Worm (Caenorhabditis elegans) whole organism, young adult: Measurements from ENCODE around the gene popl-1.
A peak's percentile ranks its signal among the peaks of the same experiment; 100 is the strongest.

Experiments used
- ama-1 ChIP-seq, 3 experiments: fragments of 150-350 bp in 1 of 3; sonication (generic microtip) in 2 of 3; optimal IDR thresholded peaks; 2 replicates each; lab custom pipeline; 2014 to 2018; ENCODE audit warnings: missing biosample characterization in 2 of 3, missing genetic modification characterization in 2 of 3, missing genetic modification reagents in 2 of 3
- ceh-40 ChIP-seq: fragments of 200-800 bp; sonication (Bioruptor generic); IDR thresholded peaks from 2 replicates; pipeline ENCODE4 v1.3.6; 2022; ENCODE audit warnings: missing genetic modification characterization, missing compliant biosample characterization
- chd-7 ChIP-seq: sonication (generic microtip); optimal IDR thresholded peaks from 2 replicates; lab custom pipeline; 2016; ENCODE audit warnings: mild to moderate bottlenecking, missing genetic modification characterization, moderate library complexity, missing compliant biosample characterization
- dox-1 ChIP-seq: fragments of 200-800 bp; sonication (Bioruptor generic); IDR thresholded peaks from 2 replicates; pipeline ENCODE4 v1.3.6; 2022; ENCODE audit warnings: missing genetic modification reagents, missing genetic modification characterization, missing compliant biosample characterization
- gei-17 ChIP-seq: fragments of 200-800 bp; sonication (Bioruptor generic); optimal IDR thresholded peaks from 2 replicates; lab custom pipeline; 2018; ENCODE audit warnings: mild to moderate bottlenecking, missing genetic modification characterization, missing compliant biosample characterization
- him-1 ChIP-seq: sonication (generic microtip); optimal IDR thresholded peaks from 2 replicates; lab custom pipeline; 2016; ENCODE audit warnings: missing genotype, missing genetic modification reagents, missing genetic modification characterization, missing compliant biosample characterization
- pha-4 ChIP-seq: fragments of 150-350 bp; sonication (generic microtip); optimal IDR thresholded peaks from 2 replicates; lab custom pipeline; 2014; ENCODE audit warnings: missing biosample characterization, missing genetic modification reagents, missing genetic modification characterization
- tbx-9 ChIP-seq: sonication (generic microtip); optimal IDR thresholded peaks from 2 replicates; lab custom pipeline; 2016; ENCODE audit warnings: borderline replicate concordance, missing genetic modification characterization, inconsistent platforms, missing compliant biosample characterization
- unc-62 ChIP-seq: fragments of 150-350 bp; optimal IDR thresholded peaks from 2 replicates; lab custom pipeline; 2014; ENCODE audit warnings: missing biosample characterization, missing genetic modification reagents, missing genetic modification characterization

DNA sequence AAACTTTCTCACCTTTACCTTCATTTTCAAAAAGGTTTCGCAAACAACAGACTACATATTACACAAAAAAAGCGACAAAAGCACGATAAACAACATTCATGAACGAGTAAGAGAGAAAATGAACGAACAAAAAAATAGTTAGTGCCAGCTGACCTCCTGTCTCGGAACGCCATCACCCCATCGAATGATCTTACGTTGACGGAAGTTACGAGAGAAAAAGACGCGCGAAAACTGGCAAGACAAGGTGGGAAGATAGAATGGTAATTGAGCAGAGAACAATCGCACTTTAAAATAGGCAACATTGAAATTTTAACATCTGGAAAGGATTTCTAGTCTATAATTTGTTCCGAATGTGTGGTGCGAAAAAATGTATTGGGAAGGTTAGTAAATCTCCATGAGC, 10.5 kb downstream of the popl-1 start:
- TF ChIP-seq pha-4 (tag; lab: Kevin White, UChicago) (no peak), unc-62 (GFP tag; lab: Kevin White, UChicago) (no peak), dox-1 (GFP tag; lab: Robert Waterston, UW) (no peak), ama-1 (optimal IDR thresholded peaks at IDR 0.05; lab: Kevin White, UChicago) (peak; percentile 2), ama-1 (GFP tag; optimal IDR thresholded peaks at IDR 0.05; lab: Kevin White, UChicago) (no peak), tbx-9 (tag; lab: Kevin White, UChicago) (no peak), gei-17 (GFP tag; lab: Kevin White, UChicago) (no peak), ceh-40 (no peak), him-1 (no peak), chd-7 (no peak)
